Fruit fly (Drosophila melanogaster) whole organism, embryonic: Measurements from ENCODE around the gene Cypl.

Source experiments
- Antp ChIP-seq: fragments of 200-800 bp; sonication (Bioruptor generic); optimal IDR thresholded peaks from 3 replicates; lab custom pipeline; 2016; ENCODE audit warnings: missing biosample characterization, missing genetic modification characterization
- CG10147 ChIP-seq: fragments of 200-800 bp; sonication (Bioruptor generic); optimal IDR thresholded peaks from 2 replicates; lab custom pipeline; 2019; ENCODE audit warnings: missing biosample characterization, mild to moderate bottlenecking, missing genetic modification characterization, moderate library complexity
- CG10431 ChIP-seq: fragments of 200-800 bp; sonication (Bioruptor generic); optimal IDR thresholded peaks from 3 replicates; lab custom pipeline; 2018; ENCODE audit warnings: missing biosample characterization, mild to moderate bottlenecking, missing genetic modification characterization
- CG12659 ChIP-seq: fragments of 200-800 bp; sonication (Bioruptor generic); optimal IDR thresholded peaks from 3 replicates; lab custom pipeline; 2017; ENCODE audit warnings: mild to moderate bottlenecking, missing biosample characterization, missing genetic modification reagents, missing genetic modification characterization
- CG13123 ChIP-seq: fragments of 200-800 bp; sonication (Bioruptor generic); optimal IDR thresholded peaks from 2 replicates; lab custom pipeline; 2016; ENCODE audit warnings: missing biosample characterization, missing genetic modification characterization
- CG13287 ChIP-seq: fragments of 200-800 bp; sonication (Bioruptor generic); IDR thresholded peaks from 2 replicates; pipeline ENCODE4 v1.3.6; 2022; ENCODE audit warnings: missing biosample characterization, missing genetic modification characterization; ENCODE audit not compliant: partially characterized antibody
- CG13296 ChIP-seq: fragments of 200-800 bp; sonication (Bioruptor generic); optimal IDR thresholded peaks from 3 replicates; lab custom pipeline; 2018; ENCODE audit warnings: missing biosample characterization, mild to moderate bottlenecking, missing genetic modification characterization
- CG1602 ChIP-seq: fragments of 200-800 bp; sonication (Bioruptor generic); optimal IDR thresholded peaks from 3 replicates; lab custom pipeline; 2016; ENCODE audit warnings: missing biosample characterization, missing genetic modification characterization
- CG17359 ChIP-seq: fragments of 200-800 bp; sonication (Bioruptor generic); optimal IDR thresholded peaks from 3 replicates; lab custom pipeline; 2018; ENCODE audit warnings: missing biosample characterization, mild to moderate bottlenecking, missing genetic modification characterization, moderate library complexity
- CG2120 ChIP-seq: fragments of 200-800 bp; sonication (Bioruptor generic); optimal IDR thresholded peaks from 3 replicates; lab custom pipeline; 2016; ENCODE audit warnings: missing biosample characterization, missing genetic modification characterization
- CG33213 ChIP-seq: fragments of 200-800 bp; sonication (Bioruptor generic); optimal IDR thresholded peaks from 3 replicates; lab custom pipeline; 2016; ENCODE audit warnings: missing biosample characterization, missing genetic modification characterization
- CG3726 ChIP-seq: fragments of 200-800 bp; sonication (Bioruptor generic); IDR thresholded peaks from 3 replicates; pipeline ENCODE4, ENCODE4 v1.3.6; 2022; ENCODE audit warnings: missing biosample characterization, missing genetic modification characterization
- CG4360 ChIP-seq: fragments of 200-800 bp; sonication (Bioruptor generic); IDR thresholded peaks from 2 replicates; pipeline ENCODE4 v1.3.6; 2022; ENCODE audit warnings: missing biosample characterization, missing genetic modification characterization
- D ChIP-seq, 2 experiments: fragments of 200-800 bp in 1 of 2; fragments of >200 bp in 1 of 2; sonication (Bioruptor generic) in 1 of 2; optimal IDR thresholded peaks; 2 replicates in 1 of 2; 3 replicates in 1 of 2; lab custom pipeline; 2017; ENCODE audit warnings: mild to moderate bottlenecking in 1 of 2, missing biosample characterization in 1 of 2, missing genetic modification characterization in 1 of 2, missing genetic modification reagents in 1 of 2
- Dll ChIP-seq: fragments of 200-800 bp; sonication (Bioruptor generic); IDR thresholded peaks from 4 replicates; pipeline ENCODE4 v1.3.6; 2022; ENCODE audit warnings: missing biosample characterization, missing genetic modification characterization; ENCODE audit not compliant: partially characterized antibody
- Fer2 ChIP-seq: fragments of 200-800 bp; sonication (Bioruptor generic); optimal IDR thresholded peaks from 2 replicates; lab custom pipeline; 2018; ENCODE audit warnings: missing biosample characterization, mild to moderate bottlenecking, missing genetic modification characterization, moderate library complexity
- Fer3 ChIP-seq: fragments of 200-800 bp; sonication (Bioruptor generic); optimal IDR thresholded peaks from 2 replicates; lab custom pipeline; 2018; ENCODE audit warnings: missing biosample characterization, mild to moderate bottlenecking, missing genetic modification characterization, moderate library complexity
- HLH4C ChIP-seq: fragments of 200-800 bp; sonication (Bioruptor generic); IDR thresholded peaks from 3 replicates; pipeline ENCODE4 v1.3.6; 2022; ENCODE audit warnings: missing biosample characterization, missing genetic modification characterization; ENCODE audit not compliant: partially characterized antibody
- Hmx ChIP-seq: fragments of 200-800 bp; sonication (Bioruptor generic); optimal IDR thresholded peaks from 2 replicates; lab custom pipeline; 2016; ENCODE audit warnings: missing biosample characterization, missing genetic modification characterization
- NFAT ChIP-seq: fragments of 200-800 bp; sonication (Bioruptor generic); IDR thresholded peaks from 2 replicates; pipeline ENCODE4 v1.3.6; 2022; ENCODE audit warnings: missing biosample characterization, missing genetic modification characterization
- Nf-YA ChIP-seq: fragments of 200-800 bp; sonication (Bioruptor generic); IDR thresholded peaks from 2 replicates; pipeline ENCODE4 v1.3.6; 2022; ENCODE audit warnings: missing biosample characterization, missing genetic modification characterization
- Pdp1 ChIP-seq, 2 experiments: fragments of 200-800 bp; sonication (Bioruptor generic); optimal IDR thresholded peaks; 3 replicates each; lab custom pipeline; 2016; ENCODE audit warnings: missing biosample characterization in 2 of 2, missing genetic modification characterization in 2 of 2, mild to moderate bottlenecking in 1 of 2, moderate library complexity in 1 of 2
- Ptx1 ChIP-seq: fragments of 200-800 bp; sonication (Bioruptor generic); IDR thresholded peaks from 2 replicates; pipeline ENCODE4 v1.3.6; 2022; ENCODE audit warnings: missing biosample characterization, missing genetic modification characterization
- Rfx ChIP-seq: fragments of 200-800 bp; sonication (Bioruptor generic); IDR thresholded peaks from 2 replicates; pipeline ENCODE4 v1.3.6; 2022; ENCODE audit warnings: missing biosample characterization, missing genetic modification characterization
- Stat92E ChIP-seq, 3 experiments: fragments of >200 bp in 2 of 3; fragments of 200-800 bp in 1 of 3; sonication (Bioruptor generic) in 1 of 3; optimal IDR thresholded peaks; 2 replicates each; lab custom pipeline; 2017 to 2019; ENCODE audit warnings: missing biosample characterization in 3 of 3, missing genetic modification characterization in 3 of 3, mild to moderate bottlenecking in 1 of 3, moderate library complexity in 1 of 3
- TFAM ChIP-seq: fragments of 200-800 bp; sonication (Bioruptor generic); optimal IDR thresholded peaks from 2 replicates; lab custom pipeline; 2017; ENCODE audit warnings: missing biosample characterization, missing genetic modification characterization, inconsistent platforms
- abd-A ChIP-seq: fragments of 200-800 bp; sonication (Bioruptor generic); optimal IDR thresholded peaks from 3 replicates; lab custom pipeline; 2019; ENCODE audit warnings: missing biosample characterization, mild to moderate bottlenecking, missing genetic modification characterization, moderate library complexity
- az2 ChIP-seq: fragments of 200-800 bp; sonication (Bioruptor generic); optimal IDR thresholded peaks from 3 replicates; lab custom pipeline; 2016; ENCODE audit warnings: missing biosample characterization, missing genetic modification characterization
- bsh ChIP-seq, 2 experiments: fragments of 200-800 bp; sonication (Bioruptor generic); optimal IDR thresholded peaks; 2 replicates each; lab custom pipeline; 2017 to 2018; ENCODE audit warnings: mild to moderate bottlenecking in 2 of 2, missing biosample characterization in 2 of 2, missing genetic modification characterization in 2 of 2, moderate library complexity in 1 of 2
- dmrt99B ChIP-seq: fragments of 200-800 bp; sonication (Bioruptor generic); optimal IDR thresholded peaks from 2 replicates; lab custom pipeline; 2018; ENCODE audit warnings: missing biosample characterization, mild to moderate bottlenecking, missing genetic modification characterization, moderate library complexity
- eve ChIP-seq, 2 experiments: fragments of >200 bp; optimal IDR thresholded peaks; 2 replicates each; lab custom pipeline; 2017; ENCODE audit warnings: missing biosample characterization in 2 of 2, missing genetic modification characterization in 2 of 2
- exex ChIP-seq: fragments of 200-800 bp; sonication (Bioruptor generic); optimal IDR thresholded peaks from 4 replicates; lab custom pipeline; 2018; ENCODE audit warnings: missing biosample characterization, mild to moderate bottlenecking, missing genetic modification characterization, moderate library complexity
- gem ChIP-seq: fragments of 200-800 bp; sonication (Bioruptor generic); optimal IDR thresholded peaks from 2 replicates; lab custom pipeline; 2019; ENCODE audit warnings: missing biosample characterization, mild to moderate bottlenecking, missing genetic modification characterization, moderate library complexity
- grau ChIP-seq: fragments of 200-800 bp; optimal IDR thresholded peaks from 3 replicates; lab custom pipeline; 2019; ENCODE audit warnings: missing biosample characterization, mild to moderate bottlenecking, missing genetic modification characterization, moderate library complexity
- lbe ChIP-seq: fragments of 200-800 bp; sonication (Bioruptor generic); optimal IDR thresholded peaks from 2 replicates; lab custom pipeline; 2016; ENCODE audit warnings: missing biosample characterization, mild to moderate bottlenecking, missing genetic modification characterization
- mld ChIP-seq: fragments of 200-800 bp; sonication (Bioruptor generic); IDR thresholded peaks from 3 replicates; pipeline ENCODE4 v1.3.6; 2022; ENCODE audit warnings: missing biosample characterization, missing genetic modification characterization; ENCODE audit not compliant: partially characterized antibody
- nerfin-1 ChIP-seq: fragments of 200-800 bp; sonication (Bioruptor generic); optimal IDR thresholded peaks from 3 replicates; lab custom pipeline; 2019; ENCODE audit warnings: missing biosample characterization, mild to moderate bottlenecking, missing genetic modification characterization, moderate library complexity
- pan ChIP-seq, 4 experiments: fragments of >200 bp in 3 of 4; fragments of 200-800 bp in 1 of 4; sonication (Bioruptor generic) in 1 of 4; optimal IDR thresholded peaks in 3 of 4; IDR thresholded peaks in 1 of 4; 2 replicates each; pipeline versions ENCODE4 v1.3.6 to Lab custom; 2017 to 2022; ENCODE audit warnings: missing biosample characterization in 2 of 4, missing genetic modification characterization in 2 of 4, mixed read lengths in 1 of 4
- schlank ChIP-seq: fragments of 200-800 bp; sonication (Bioruptor generic); optimal IDR thresholded peaks from 2 replicates; lab custom pipeline; 2018; ENCODE audit warnings: missing biosample characterization, mild to moderate bottlenecking, missing genetic modification characterization
- sd ChIP-seq: fragments of 200-800 bp; sonication (Bioruptor generic); optimal IDR thresholded peaks from 3 replicates; lab custom pipeline; 2018; ENCODE audit warnings: missing biosample characterization, mild to moderate bottlenecking, missing genetic modification characterization, moderate library complexity
- sens-2 ChIP-seq: fragments of 200-800 bp; sonication (Bioruptor generic); IDR thresholded peaks from 2 replicates; pipeline ENCODE4 v1.3.6; 2022; ENCODE audit warnings: missing biosample characterization, missing genetic modification characterization
- sna ChIP-seq: fragments of 200-800 bp; sonication (Bioruptor generic); IDR thresholded peaks from 2 replicates; pipeline ENCODE4 v1.3.6; 2022; ENCODE audit warnings: missing biosample characterization, missing genetic modification characterization; ENCODE audit not compliant: partially characterized antibody
- unc-4 ChIP-seq: fragments of 200-800 bp; sonication (Bioruptor generic); IDR thresholded peaks from 2 replicates; pipeline ENCODE4 v1.3.6; 2022; ENCODE audit warnings: missing biosample characterization, missing genetic modification characterization; ENCODE audit not compliant: partially characterized antibody
- unpg ChIP-seq: fragments of 200-800 bp; sonication (Bioruptor generic); optimal IDR thresholded peaks from 3 replicates; lab custom pipeline; 2018; ENCODE audit warnings: missing biosample characterization, mild to moderate bottlenecking, missing genetic modification characterization, moderate library complexity
- usp ChIP-seq: fragments of >200 bp; optimal IDR thresholded peaks from 2 replicates; lab custom pipeline; 2017; ENCODE audit warnings: missing biosample characterization, missing genetic modification characterization

Cypl gene

dm6 chr3L:548304-549198, 5.8 kb upstream of the Cypl start (continued):
- 0 out of 3 replicates have a peak, but pooled peaks have one; percentile 47 for TF ChIP-seq CG3726 (GFP tag; lab: Robert Waterston, UW)
- TF ChIP-seq HLH4C (GFP tag; lab: Robert Waterston, UW), result peak; percentile 50; the same call in 2 of the 3 replicates
- TF ChIP-seq CG13123 (GFP tag; lab: Kevin White, UChicago), result no peak
- TF ChIP-seq pan (optimal IDR thresholded peaks at IDR 0.05; lab: Kevin White, UChicago), result no peak
- TF ChIP-seq pan (GFP tag; optimal IDR thresholded peaks at IDR 0.05 in 1 of 2, IDR thresholded peaks at IDR 0.05 in 1 of 2), result no peak
- no peak for TF ChIP-seq D (optimal IDR thresholded peaks at IDR 0.05; lab: Kevin White, UChicago)
- no peak for TF ChIP-seq D (GFP tag; optimal IDR thresholded peaks at IDR 0.05; lab: Kevin White, UChicago)
- peak; percentile 4 for TF ChIP-seq Fer3 (tag; lab: Kevin White, UChicago)
- TF ChIP-seq sna, result peak; percentile 25
- peak; percentile 46; the same call in 1 of the 2 replicates for TF ChIP-seq Rfx (GFP tag; lab: Robert Waterston, UW)
- TF ChIP-seq unc-4 (GFP tag; lab: Robert Waterston, UW), result no peak
- no peak for TF ChIP-seq az2
- no peak for TF ChIP-seq Fer2 (tag; lab: Kevin White, UChicago)
- TF ChIP-seq exex (tag; lab: Kevin White, UChicago), result peak; percentile 94
- TF ChIP-seq CG1602 (GFP tag; lab: Kevin White, UChicago), result no peak
- TF ChIP-seq CG2120, result peak; percentile 28
- TF ChIP-seq CG10147 (GFP tag; lab: Kevin White, UChicago), result peak; percentile 38
- no peak for TF ChIP-seq gem (tag; lab: Kevin White, UChicago)
- peak; percentile 63 for TF ChIP-seq lbe (GFP tag; lab: Kevin White, UChicago)
- TF ChIP-seq nerfin-1, result peak; percentile 68
- TF ChIP-seq CG13287, result no peak
- no peak for TF ChIP-seq sens-2 (GFP tag; lab: Robert Waterston, UW)
- TF ChIP-seq NFAT, result peak; percentile 43; the same call in 1 of the 2 replicates
- no peak for TF ChIP-seq CG33213 (GFP tag; lab: Kevin White, UChicago)
- peak; percentile 51 for TF ChIP-seq schlank (tag; lab: Kevin White, UChicago)
- TF ChIP-seq Pdp1 (GFP tag; optimal IDR thresholded peaks at IDR 0.05; lab: Kevin White, UChicago), result peak in 1 of 2 experiments; percentile 50
- no peak for TF ChIP-seq Hmx (GFP tag; lab: Kevin White, UChicago)
- no peak for TF ChIP-seq dmrt99B (tag; lab: Kevin White, UChicago)
- peak in 1 of 2 experiments; percentile 23 for TF ChIP-seq eve (GFP tag; optimal IDR thresholded peaks at IDR 0.05; lab: Kevin White, UChicago)
- no peak for TF ChIP-seq unpg
- TF ChIP-seq CG17359 (tag; lab: Kevin White, UChicago), result peak; percentile 4
- TF ChIP-seq Nf-YA (GFP tag; lab: Robert Waterston, UW), result 0 out of 2 replicates have a peak, but pooled peaks have one; percentile 11
- TF ChIP-seq CG4360, result no peak
- peak; percentile 31 for TF ChIP-seq CG13296 (GFP tag; lab: Kevin White, UChicago)
- TF ChIP-seq abd-A, result peak; percentile 28
- TF ChIP-seq Antp, result no peak
- TF ChIP-seq Stat92E (GFP tag; optimal IDR thresholded peaks at IDR 0.05; lab: Kevin White, UChicago), result no peak
- TF ChIP-seq CG10431 (GFP tag; lab: Kevin White, UChicago), result no peak
- TF ChIP-seq TFAM (GFP tag; lab: Kevin White, UChicago), result no peak
- peak; percentile 42; the same call in 1 of the 4 replicates for TF ChIP-seq Dll (GFP tag; lab: Robert Waterston, UW)
- TF ChIP-seq bsh (GFP tag; optimal IDR thresholded peaks at IDR 0.05; lab: Kevin White, UChicago), result no peak
- peak; percentile 96 for TF ChIP-seq sd
- TF ChIP-seq Ptx1, result no peak
- TF ChIP-seq usp (GFP tag; lab: Kevin White, UChicago), result no peak
- TF ChIP-seq CG12659 (GFP tag; lab: Kevin White, UChicago), result peak; percentile 5
- TF ChIP-seq grau (tag; lab: Kevin White, UChicago), result peak; percentile 6
- no peak for TF ChIP-seq mld
